Worm (Caenorhabditis elegans) whole organism, mixed stage, embryonic: ENCODE data around the gene sra-3.

Source experiments
- M03D4.4 ChIP-seq: sonication (generic microtip); optimal IDR thresholded peaks from 2 replicates; lab custom pipeline; 2017; ENCODE audit warnings: mild to moderate bottlenecking, missing genetic modification characterization, missing compliant biosample characterization
- bed-3 ChIP-seq: fragments of 200-800 bp; sonication (Bioruptor generic); optimal IDR thresholded peaks from 3 replicates; lab custom pipeline; 2018; ENCODE audit warnings: mild to moderate bottlenecking, missing genetic modification characterization, moderate library complexity, missing compliant biosample characterization
- blmp-1 ChIP-seq: fragments of 150-350 bp; optimal IDR thresholded peaks from 2 replicates; lab custom pipeline; 2014; ENCODE audit warnings: missing biosample characterization, missing genetic modification characterization
- ceh-39 ChIP-seq: fragments of 150-350 bp; optimal IDR thresholded peaks from 2 replicates; lab custom pipeline; 2014; ENCODE audit warnings: missing biosample characterization, missing genetic modification characterization
- ces-1 ChIP-seq: fragments of 150-350 bp; optimal IDR thresholded peaks from 2 replicates; lab custom pipeline; 2014; ENCODE audit warnings: missing biosample characterization, missing genetic modification reagents, missing genetic modification characterization
- cnd-1 ChIP-seq: fragments of 200-800 bp; sonication (Bioruptor generic); optimal IDR thresholded peaks from 2 replicates; lab custom pipeline; 2018; ENCODE audit warnings: mild to moderate bottlenecking, missing genetic modification characterization, missing compliant biosample characterization
- drap-1 ChIP-seq: fragments of 200-800 bp; sonication (Bioruptor generic); optimal IDR thresholded peaks from 3 replicates; lab custom pipeline; 2018; ENCODE audit warnings: mild to moderate bottlenecking, missing genetic modification characterization, missing compliant biosample characterization
- flh-1 ChIP-seq: fragments of 200-800 bp; sonication (Bioruptor generic); optimal IDR thresholded peaks from 2 replicates; lab custom pipeline; 2018; ENCODE audit warnings: mild to moderate bottlenecking, missing genetic modification characterization, moderate library complexity, missing compliant biosample characterization
- ham-2 ChIP-seq: fragments of 200-800 bp; sonication (Bioruptor generic); optimal IDR thresholded peaks from 2 replicates; lab custom pipeline; 2018; ENCODE audit warnings: mild to moderate bottlenecking, missing genetic modification characterization, missing compliant biosample characterization
- hlh-1 ChIP-seq: fragments of 150-350 bp; optimal IDR thresholded peaks from 2 replicates; lab custom pipeline; 2014; ENCODE audit warnings: missing biosample characterization, missing genetic modification reagents, missing genetic modification characterization
- lin-13 ChIP-seq: fragments of 150-350 bp; optimal IDR thresholded peaks from 2 replicates; lab custom pipeline; 2014; ENCODE audit warnings: missing biosample characterization, missing genetic modification characterization
- lin-32 ChIP-seq: fragments of 200-800 bp; sonication (Bioruptor generic); optimal IDR thresholded peaks from 2 replicates; lab custom pipeline; 2018; ENCODE audit warnings: mild to moderate bottlenecking, missing genetic modification characterization, missing compliant biosample characterization
- lsy-2 ChIP-seq: fragments of 150-350 bp; optimal IDR thresholded peaks from 2 replicates; lab custom pipeline; 2014; ENCODE audit warnings: missing biosample characterization, missing genetic modification characterization
- mep-1 ChIP-seq: fragments of 150-350 bp; optimal IDR thresholded peaks from 2 replicates; lab custom pipeline; 2017; ENCODE audit warnings: missing biosample characterization, missing genetic modification reagents, missing genetic modification characterization, inconsistent platforms
- mls-2 ChIP-seq: sonication (generic microtip); optimal IDR thresholded peaks from 2 replicates; lab custom pipeline; 2016; ENCODE audit warnings: mild to moderate bottlenecking, missing genetic modification characterization, moderate library complexity, missing compliant biosample characterization
- nhr-12 ChIP-seq: fragments of 150-350 bp; optimal IDR thresholded peaks from 2 replicates; lab custom pipeline; 2014; ENCODE audit warnings: missing biosample characterization, missing genetic modification characterization
- nhr-2 ChIP-seq: fragments of 150-350 bp; optimal IDR thresholded peaks from 2 replicates; lab custom pipeline; 2014; ENCODE audit warnings: missing biosample characterization, missing genetic modification characterization
- nhr-237 ChIP-seq: fragments of 150-350 bp; optimal IDR thresholded peaks from 2 replicates; lab custom pipeline; 2014; ENCODE audit warnings: missing biosample characterization, missing genetic modification characterization
- nhr-28 ChIP-seq: fragments of 150-350 bp; optimal IDR thresholded peaks from 2 replicates; lab custom pipeline; 2014; ENCODE audit warnings: missing biosample characterization, missing genetic modification characterization
- pha-4 ChIP-seq: fragments of 150-350 bp; optimal IDR thresholded peaks from 2 replicates; lab custom pipeline; 2018; ENCODE audit warnings: missing biosample characterization, missing genetic modification reagents, missing genetic modification characterization
- snpc-4 ChIP-seq: fragments of 150-350 bp; optimal IDR thresholded peaks from 2 replicates; lab custom pipeline; 2014; ENCODE audit warnings: missing biosample characterization, missing genetic modification characterization
- sptf-1 ChIP-seq: sonication (generic microtip); optimal IDR thresholded peaks from 2 replicates; lab custom pipeline; 2017; ENCODE audit warnings: mild to moderate bottlenecking, missing genetic modification characterization, moderate library complexity, missing compliant biosample characterization
- tbx-8 ChIP-seq: fragments of 200-800 bp; sonication (Bioruptor generic); optimal IDR thresholded peaks from 2 replicates; lab custom pipeline; 2018; ENCODE audit warnings: mild to moderate bottlenecking, missing genetic modification characterization, moderate library complexity, missing compliant biosample characterization
- unc-120 ChIP-seq: sonication (generic microtip); optimal IDR thresholded peaks from 2 replicates; lab custom pipeline; 2017; ENCODE audit warnings: missing genetic modification characterization, missing compliant biosample characterization; ENCODE audit not compliant: poor library complexity, severe bottlenecking
- unc-39 ChIP-seq: fragments of 150-350 bp; optimal IDR thresholded peaks from 2 replicates; lab custom pipeline; 2014; ENCODE audit warnings: missing biosample characterization, missing genetic modification characterization
- unc-62 ChIP-seq: fragments of 150-350 bp; optimal IDR thresholded peaks from 2 replicates; lab custom pipeline; 2014; ENCODE audit warnings: missing biosample characterization, missing genetic modification reagents, missing genetic modification characterization
- zip-8 ChIP-seq: fragments of 150-350 bp; optimal IDR thresholded peaks from 2 replicates; lab custom pipeline; 2014; ENCODE audit warnings: missing biosample characterization, missing genetic modification characterization

sra-3 gene

DNA sequence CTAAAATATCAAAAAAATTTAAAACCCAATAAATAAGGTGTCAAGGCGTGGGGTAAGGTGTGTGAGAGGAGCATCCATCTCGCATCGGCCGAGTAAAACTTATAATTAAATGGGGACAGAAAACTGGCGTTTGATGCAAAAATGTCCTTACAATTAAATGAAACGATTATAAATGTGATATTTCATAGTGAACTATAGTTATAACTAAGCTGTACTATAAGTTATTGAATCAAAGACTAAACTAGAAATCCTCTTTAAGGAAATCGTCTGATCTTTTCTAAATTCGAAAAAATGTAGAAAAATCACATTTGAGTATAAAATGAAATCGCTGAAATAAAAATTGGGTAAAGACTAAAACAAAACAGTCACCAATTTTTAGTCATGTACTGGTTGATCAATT, 10.1 kb upstream of the sra-3 start, which contains the start of gene sra-6:
TSS of gene sra-6 (minus strand) at position 101 of the 400 bp plus-strand sequence.
- no peak for TF ChIP-seq drap-1 (GFP tag; lab: Kevin White, UChicago)
- TF ChIP-seq nhr-12: no peak
- TF ChIP-seq nhr-2: no peak
- TF ChIP-seq unc-120 (tag; lab: Kevin White, UChicago): no peak
- no peak for TF ChIP-seq unc-62 (GFP tag; lab: Kevin White, UChicago)

DNA sequence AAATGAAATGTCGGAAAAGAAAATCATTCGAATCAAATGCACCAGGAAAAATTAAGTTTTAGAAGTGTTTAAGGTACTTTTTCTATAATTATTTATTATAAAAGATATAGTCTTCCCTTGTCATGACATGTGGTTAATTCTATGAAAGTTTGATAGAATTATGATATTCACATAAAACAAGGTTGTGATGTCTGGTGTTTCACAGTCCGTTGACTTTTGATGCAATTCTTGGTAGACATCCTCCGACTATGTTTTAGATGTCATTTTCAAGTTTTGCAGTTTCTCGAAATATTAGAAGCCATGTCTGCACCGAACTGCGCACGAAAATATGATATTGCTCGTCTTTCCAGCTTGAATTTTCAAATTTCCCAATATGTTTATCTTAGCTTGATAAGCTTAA, 3.8 kb upstream of the sra-3 start, which contains the start of gene sra-7:
TSS of gene sra-7 (plus strand) at position 301 of the 400 bp plus-strand sequence.
- no peak for TF ChIP-seq nhr-237 (tag; lab: Kevin White, UChicago)
- TF ChIP-seq nhr-28 (tag; lab: Kevin White, UChicago): no peak
- TF ChIP-seq unc-120 (tag; lab: Kevin White, UChicago): no peak

DNA sequence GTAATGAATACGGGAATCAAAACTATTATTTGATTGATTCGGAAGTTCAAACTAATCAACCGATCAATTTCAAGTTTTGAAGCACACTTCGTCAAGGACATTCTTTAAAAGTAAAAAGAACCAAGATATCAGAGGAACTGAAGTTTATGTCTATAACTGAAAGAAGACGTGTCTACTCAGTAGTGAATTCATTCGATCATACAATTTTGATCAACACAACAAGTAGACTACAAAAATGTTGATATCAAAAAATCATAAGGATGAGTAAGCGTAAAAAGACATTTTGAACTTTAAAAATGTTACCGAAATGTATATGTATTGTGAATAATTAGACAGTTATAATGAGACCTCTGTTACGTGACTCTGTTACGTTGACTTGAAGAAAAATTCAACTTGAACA, 2.2 kb upstream of the sra-3 start, which contains the start of gene sra-4:
TSS of gene sra-4 (minus strand) at position 101 of the 400 bp plus-strand sequence.
- TF ChIP-seq nhr-237 (tag; lab: Kevin White, UChicago): no peak
- no peak for TF ChIP-seq mls-2 (tag; lab: Kevin White, UChicago)
- no peak for TF ChIP-seq nhr-2
- TF ChIP-seq bed-3: no peak
- TF ChIP-seq ces-1 (GFP tag; lab: Kevin White, UChicago): no peak
- no peak for TF ChIP-seq unc-39
- no peak for TF ChIP-seq zip-8 (tag; lab: Kevin White, UChicago)
- no peak for TF ChIP-seq lsy-2 (tag; lab: Kevin White, UChicago)
- TF ChIP-seq hlh-1: no peak

DNA sequence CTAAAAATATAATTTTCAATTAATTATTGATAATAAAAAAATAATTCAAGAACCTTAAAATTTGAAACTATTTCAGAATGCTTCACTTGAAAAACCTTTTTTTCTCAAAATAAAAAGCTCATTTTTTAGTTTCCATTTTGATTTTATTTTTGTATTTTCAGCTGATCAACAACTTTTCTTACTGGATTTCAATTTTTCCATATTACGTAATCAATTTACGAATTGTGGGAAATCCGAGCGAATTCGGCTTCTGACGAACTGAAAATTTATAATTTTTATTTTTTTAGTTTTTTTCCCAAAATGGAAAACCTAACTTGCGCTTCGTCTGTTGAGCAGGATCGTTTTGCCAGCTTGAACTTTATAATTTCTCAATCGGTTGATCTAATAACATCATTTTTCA, 3.2 kb downstream of the sra-3 start, which contains the start of gene sra-8:
TSS of gene sra-8 (plus strand) at position 301 of the 400 bp plus-strand sequence.
- TF ChIP-seq pha-4 (tag; lab: Kevin White, UChicago) (no peak), zip-8 (tag; lab: Kevin White, UChicago) (peak; percentile 51), ceh-39 (tag; lab: Kevin White, UChicago) (no peak)

DNA sequence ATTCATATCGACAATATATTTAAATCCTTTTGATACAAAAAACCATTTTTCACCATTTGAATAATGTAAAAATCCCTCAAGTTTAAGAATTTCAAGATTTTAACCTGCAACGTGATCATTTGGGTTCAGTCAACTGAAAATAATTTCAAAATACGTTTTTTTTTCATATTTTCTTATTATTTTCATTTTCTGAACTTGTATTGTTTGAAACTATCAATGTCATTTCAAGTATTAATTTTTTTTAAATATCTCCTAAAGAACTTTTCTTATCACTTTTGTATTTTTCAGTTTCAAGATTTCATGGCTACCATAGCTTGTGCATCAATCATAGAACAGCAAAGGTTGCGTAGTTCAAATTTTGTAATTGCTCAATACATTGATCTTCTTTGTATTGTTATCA, 8.6 kb downstream of the sra-3 start, which contains the start of gene sra-9:
TSS of gene sra-9 (plus strand) at position 301 of the 400 bp plus-strand sequence.
- no peak for TF ChIP-seq lin-32 (GFP tag; lab: Kevin White, UChicago)
- TF ChIP-seq mep-1 (tag; lab: Kevin White, UChicago): no peak
- no peak for TF ChIP-seq ham-2 (GFP tag; lab: Kevin White, UChicago)
- no peak for TF ChIP-seq tbx-8 (GFP tag; lab: Kevin White, UChicago)
- TF ChIP-seq cnd-1 (tag; lab: Kevin White, UChicago): no peak
- TF ChIP-seq unc-62 (GFP tag; lab: Kevin White, UChicago): no peak

DNA sequence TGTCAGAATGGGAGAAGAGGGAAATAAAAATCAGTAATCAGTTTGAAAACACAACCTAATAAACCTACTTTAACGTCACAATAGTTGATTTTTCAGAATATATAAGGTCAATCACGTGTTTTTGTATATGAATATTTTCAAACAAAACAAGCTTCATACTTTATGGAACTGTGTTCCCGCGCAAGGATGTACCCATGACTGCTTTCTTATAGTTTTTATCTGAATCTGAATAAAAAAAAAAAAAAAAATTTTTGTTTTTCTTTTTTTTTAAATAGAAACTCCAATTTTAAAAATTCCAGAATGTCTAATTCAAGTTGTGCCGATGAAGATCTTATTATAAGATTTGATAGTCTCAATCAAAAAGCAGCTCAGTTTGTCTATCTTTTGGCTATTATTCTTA, 12.1 kb downstream of the sra-3 start, which contains the start of gene sra-2:
TSS of gene sra-2 (plus strand) at position 301 of the 400 bp plus-strand sequence.
- TF ChIP-seq blmp-1 (tag; lab: Kevin White, UChicago): no peak
- TF ChIP-seq snpc-4 (tag; lab: Kevin White, UChicago): no peak
- TF ChIP-seq lin-13 (tag; lab: Kevin White, UChicago): no peak
- no peak for TF ChIP-seq unc-39
- TF ChIP-seq lin-32 (GFP tag; lab: Kevin White, UChicago): no peak
- TF ChIP-seq sptf-1 (tag; lab: Kevin White, UChicago): no peak
- no peak for TF ChIP-seq mep-1 (tag; lab: Kevin White, UChicago)
- TF ChIP-seq nhr-237 (tag; lab: Kevin White, UChicago): no peak
- TF ChIP-seq cnd-1 (tag; lab: Kevin White, UChicago): no peak
- TF ChIP-seq mls-2 (tag; lab: Kevin White, UChicago): no peak

DNA sequence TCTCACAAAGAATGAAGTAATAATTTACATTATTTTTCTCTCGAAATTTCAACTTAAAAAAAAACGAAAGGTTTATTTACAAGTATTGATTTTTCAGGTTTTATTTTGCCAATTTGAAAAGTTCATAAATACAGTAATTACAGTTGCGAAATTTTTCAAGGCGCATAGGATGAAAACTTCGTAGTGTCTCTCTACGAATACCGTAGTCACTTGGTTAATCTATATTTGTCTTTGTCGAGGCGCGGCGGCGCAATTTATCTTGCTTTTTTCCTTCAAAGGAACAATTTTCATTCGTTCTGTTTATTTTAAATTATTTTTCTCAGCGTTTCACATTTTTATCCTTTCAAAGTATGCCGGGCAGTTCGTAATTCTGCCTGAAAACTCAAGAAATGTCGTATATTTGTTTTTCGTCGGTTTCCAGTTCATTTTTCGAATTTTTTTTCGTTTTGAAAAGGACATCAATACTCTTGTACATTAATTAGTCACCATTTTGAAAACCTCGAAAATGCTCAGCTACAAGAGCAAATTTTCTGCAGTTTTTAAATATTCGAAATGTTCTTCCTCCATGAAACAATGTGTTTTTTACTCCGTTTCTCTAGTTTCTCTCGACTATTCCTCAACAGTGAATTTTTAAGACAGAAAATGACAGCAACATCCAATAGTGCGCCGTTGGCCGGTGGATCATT, 16.9 kb downstream of the sra-3 start, which contains the start of gene mex-6:
TSS of gene mex-6 (plus strand) at position 636 of the 686 bp plus-strand sequence.
- no peak for TF ChIP-seq lsy-2 (tag; lab: Kevin White, UChicago)
- no peak for TF ChIP-seq flh-1 (GFP tag; lab: Kevin White, UChicago)
- TF ChIP-seq ces-1 (GFP tag; lab: Kevin White, UChicago): no peak
- TF ChIP-seq snpc-4 (tag; lab: Kevin White, UChicago): no peak
- no peak for TF ChIP-seq bed-3
- no peak for TF ChIP-seq M03D4.4 (tag; lab: Kevin White, UChicago)
- TF ChIP-seq nhr-28 (tag; lab: Kevin White, UChicago): no peak
- TF ChIP-seq unc-120 (tag; lab: Kevin White, UChicago): no peak
- no peak for TF ChIP-seq lin-32 (GFP tag; lab: Kevin White, UChicago)
- TF ChIP-seq pha-4 (tag; lab: Kevin White, UChicago): no peak
- no peak for TF ChIP-seq nhr-2
- no peak for TF ChIP-seq mls-2 (tag; lab: Kevin White, UChicago)
- no peak for TF ChIP-seq cnd-1 (tag; lab: Kevin White, UChicago)
